Worm (Caenorhabditis elegans): ENCODE data around the gene bir-2.

The bir-2 gene

DNA sequence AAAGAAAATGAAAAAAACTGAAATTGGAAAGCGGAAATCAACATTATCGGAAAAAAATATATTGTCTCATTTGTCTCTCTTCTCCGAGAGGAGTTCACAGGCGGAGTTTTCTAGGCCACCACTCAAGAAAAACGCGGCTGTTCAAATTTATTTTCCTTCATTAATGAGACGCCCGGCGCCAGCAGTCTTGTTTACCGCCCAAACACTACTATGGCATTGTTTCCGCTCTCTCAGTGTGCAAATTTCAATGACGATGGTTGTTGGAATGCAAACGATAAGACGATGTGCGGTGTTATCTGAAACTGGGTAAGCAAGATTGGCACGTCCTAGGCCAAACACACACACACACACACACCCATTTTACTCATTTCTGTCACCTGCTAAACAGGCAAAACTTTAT lies 11.9 kb upstream of the bir-2 start, which contains the start of gene cav-2 (continued):
- TF ChIP-seq madf-6 (GFP tag; IDR thresholded peaks at IDR 0.05): peak; percentile 69
- peak; percentile 78 for TF ChIP-seq attf-5 (GFP tag; optimal IDR thresholded peaks at IDR 0.05)
- TF ChIP-seq zfh-2 (GFP tag; conservative IDR thresholded peaks at IDR 0.05): no peak
- TF ChIP-seq hlh-12 (tag; optimal IDR thresholded peaks at IDR 0.05): no peak
- TF ChIP-seq madf-8 (GFP tag; conservative IDR thresholded peaks at IDR 0.05): peak; percentile 45
- no peak for TF ChIP-seq somi-1 (GFP tag; optimal IDR thresholded peaks at IDR 0.05)
- TF ChIP-seq akir-1 (GFP tag; optimal IDR thresholded peaks at IDR 0.05): no peak
- TF ChIP-seq ztf-18 (tag; optimal IDR thresholded peaks at IDR 0.05): peak; percentile 6
- no peak for TF ChIP-seq hrde-1 (tag; optimal IDR thresholded peaks at IDR 0.05; ENCODE audit: borderline replicate concordance)
- no peak for TF ChIP-seq die-1 (tag; optimal IDR thresholded peaks at IDR 0.05)
- no peak for TF ChIP-seq B0019.2 (GFP tag; conservative IDR thresholded peaks at IDR 0.05)
- peak; percentile 66; the same call in 1 of the 2 replicates for TF ChIP-seq hmg-20 (GFP tag; IDR thresholded peaks at IDR 0.05)
- peak; percentile 9 for TF ChIP-seq gei-17 (GFP tag; optimal IDR thresholded peaks at IDR 0.05)
- TF ChIP-seq ceh-40 (GFP tag; IDR thresholded peaks at IDR 0.05): no peak
- peak; percentile 78 for TF ChIP-seq let-526 (GFP tag; IDR thresholded peaks at IDR 0.05)
- TF ChIP-seq F39B2.1 (GFP tag; IDR thresholded peaks at IDR 0.05): no peak
- no peak for TF ChIP-seq lin-26 (GFP tag; IDR thresholded peaks at IDR 0.05)
- no peak for TF ChIP-seq zim-3 (tag; optimal IDR thresholded peaks at IDR 0.05)
- no peak for TF ChIP-seq ceh-91 (GFP tag; IDR thresholded peaks at IDR 0.05)
- TF ChIP-seq atf-7 (tag; optimal IDR thresholded peaks at IDR 0.05): peak; percentile 74
- TF ChIP-seq ztf-22 (GFP tag; optimal IDR thresholded peaks at IDR 0.05): peak; percentile 49
- TF ChIP-seq attf-3 (GFP tag; conservative IDR thresholded peaks at IDR 0.05): peak; percentile 58
- TF ChIP-seq repo-1 (tag; optimal IDR thresholded peaks at IDR 0.05): no peak
- peak; percentile 44 for TF ChIP-seq F33H1.4 (GFP tag; IDR thresholded peaks at IDR 0.05)
- no peak for TF ChIP-seq bed-2 (GFP tag; IDR thresholded peaks at IDR 0.05)
- TF ChIP-seq B0261.1 (tag; optimal IDR thresholded peaks at IDR 0.05): no peak
- TF ChIP-seq ets-4 (GFP tag; optimal IDR thresholded peaks at IDR 0.05): peak; percentile 98
- peak; percentile 85 for TF ChIP-seq mcd-1 (GFP tag; IDR thresholded peaks at IDR 0.05)
- no peak for TF ChIP-seq mxl-1 (tag; optimal IDR thresholded peaks at IDR 0.05)
- no peak for TF ChIP-seq snpc-1.1 (tag; optimal IDR thresholded peaks at IDR 0.05; ENCODE audit: insufficient read depth)
- no peak for TF ChIP-seq ama-1 (optimal IDR thresholded peaks at IDR 0.05)
- no peak for TF ChIP-seq ama-1 (GFP tag; optimal IDR thresholded peaks at IDR 0.05)
- 0 out of 2 replicates have a peak, but pooled peaks have one; percentile 52 for TF ChIP-seq ekl-4 (GFP tag; IDR thresholded peaks at IDR 0.05)
- TF ChIP-seq tbx-9 (tag; optimal IDR thresholded peaks at IDR 0.05; ENCODE audit: borderline replicate concordance): no peak
- peak; percentile 27 for TF ChIP-seq madf-10 (tag; optimal IDR thresholded peaks at IDR 0.05)
- TF ChIP-seq egl-44 (GFP tag; IDR thresholded peaks at IDR 0.05): peak; percentile 33; the same call in 1 of the 2 replicates
- TF ChIP-seq mes-4 (tag; optimal IDR thresholded peaks at IDR 0.05): no peak
- no peak for TF ChIP-seq hlh-26 (GFP tag; conservative IDR thresholded peaks at IDR 0.05)
- no peak for TF ChIP-seq Y53G8AR.9 (GFP tag; conservative IDR thresholded peaks at IDR 0.05)
- TF ChIP-seq dpff-1 (tag; optimal IDR thresholded peaks at IDR 0.05): no peak
- TF ChIP-seq nhr-90 (tag; optimal IDR thresholded peaks at IDR 0.05): no peak
- TF ChIP-seq tbp1 (GFP tag; optimal IDR thresholded peaks at IDR 0.05): peak; percentile 4
- 0 out of 2 replicates have a peak, but pooled peaks have one; percentile 32 for TF ChIP-seq pbrm-1 (GFP tag; IDR thresholded peaks at IDR 0.05)
- no peak for TF ChIP-seq sea-2 (GFP tag; IDR thresholded peaks at IDR 0.05)
- peak; percentile 36 for TF ChIP-seq F22D6.2 (tag; optimal IDR thresholded peaks at IDR 0.05)
- TF ChIP-seq unc-130 (GFP tag; optimal IDR thresholded peaks at IDR 0.05): peak; percentile 97
- TF ChIP-seq lir-1 (GFP tag; conservative IDR thresholded peaks at IDR 0.05): peak; percentile 60
- no peak for TF ChIP-seq aptf-3 (GFP tag; IDR thresholded peaks at IDR 0.05)
- peak; percentile 20 for TF ChIP-seq ztf-3 (GFP tag; optimal IDR thresholded peaks at IDR 0.05)
- no peak for TF ChIP-seq fkh-3 (tag; optimal IDR thresholded peaks at IDR 0.05)
